Fruit fly (Drosophila melanogaster) whole organism: ENCODE results near the gene CG32573.

Experiments
- CG8478 ChIP-seq: fragments of >200 bp; optimal IDR thresholded peaks from 2 replicates; lab custom pipeline; 2018; ENCODE audit warnings: inconsistent platforms
- Dll ChIP-seq: fragments of >200 bp; optimal IDR thresholded peaks from 2 replicates; lab custom pipeline; 2017
- EcR ChIP-seq, 2 experiments: fragments of >200 bp; optimal IDR thresholded peaks; 2 replicates each; lab custom pipeline; 2017; ENCODE audit warnings: missing biosample characterization in 2 of 2, missing genetic modification characterization in 2 of 2, missing genetic modification reagents in 2 of 2
- pan ChIP-seq: fragments of >200 bp; optimal IDR thresholded peaks from 2 replicates; lab custom pipeline; 2017
- psq ChIP-seq: fragments of >200 bp; optimal IDR thresholded peaks from 2 replicates; lab custom pipeline; 2017
- usp ChIP-seq: fragments of >200 bp; optimal IDR thresholded peaks from 2 replicates; lab custom pipeline; 2017; ENCODE audit warnings: missing biosample characterization, missing genetic modification characterization, mixed read lengths

CG32573 gene

dm6 chrX:16692325-16692724 is 41.1 kb downstream of the CG32573 start:
- TF ChIP-seq EcR (GFP tag; optimal IDR thresholded peaks at IDR 0.05; lab: Kevin White, UChicago) (no peak), pan (lab: Kevin White, UChicago) (no peak), CG8478 (lab: Kevin White, UChicago) (no peak), usp (no peak), Dll (lab: Kevin White, UChicago) (no peak), psq (no peak)

DNA sequence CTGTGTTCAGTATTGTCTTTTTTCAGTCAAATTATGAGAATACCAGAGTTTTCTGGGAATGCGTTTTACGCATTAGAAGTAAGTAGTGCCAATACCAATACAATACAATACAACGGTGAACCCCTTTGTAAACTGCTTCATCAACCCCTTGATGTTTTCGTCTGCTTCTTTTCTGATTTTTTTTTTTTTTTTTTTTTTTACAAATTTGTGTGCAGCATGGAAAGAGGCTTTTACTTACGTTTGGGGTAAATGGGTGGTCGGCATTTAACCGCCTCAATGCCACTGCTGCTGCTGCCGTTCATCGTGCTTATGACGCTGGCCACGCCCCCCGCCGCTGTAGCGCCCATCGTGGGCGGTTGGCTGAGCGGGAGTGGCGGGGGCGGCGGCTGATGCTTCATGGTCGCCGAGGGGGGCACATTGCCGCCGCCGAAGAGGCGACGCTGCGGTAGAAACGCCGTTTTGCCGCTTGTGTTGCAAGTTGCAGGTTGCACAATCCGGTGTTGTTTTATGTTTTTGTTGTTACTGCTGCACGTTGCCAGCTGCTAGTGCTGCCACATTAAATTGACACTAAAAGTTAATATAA is 42.7 kb downstream of the CG32573 start:
- no peak for TF ChIP-seq CG8478 (lab: Kevin White, UChicago)
- TF ChIP-seq usp, result no peak
- TF ChIP-seq pan (lab: Kevin White, UChicago), result no peak
- TF ChIP-seq EcR (GFP tag; optimal IDR thresholded peaks at IDR 0.05; lab: Kevin White, UChicago), result no peak
- TF ChIP-seq psq, result no peak
- TF ChIP-seq Dll (lab: Kevin White, UChicago), result no peak

dm6 chrX:16694477-16694876 is 43.3 kb downstream of the CG32573 start:
- TF ChIP-seq EcR (GFP tag; optimal IDR thresholded peaks at IDR 0.05; lab: Kevin White, UChicago), result no peak
- TF ChIP-seq pan (lab: Kevin White, UChicago), result no peak
- TF ChIP-seq usp, result no peak
- TF ChIP-seq CG8478 (lab: Kevin White, UChicago), result no peak
- TF ChIP-seq Dll (lab: Kevin White, UChicago), result no peak
- no peak for TF ChIP-seq psq

dm6 chrX:16694959-16695358 is 43.8 kb downstream of the CG32573 start, which contains the start of gene Septin4:
Septin4 (minus strand) TSS chrX:16695173.
- TF ChIP-seq EcR (GFP tag; optimal IDR thresholded peaks at IDR 0.05; lab: Kevin White, UChicago) (no peak), usp (no peak), Dll (lab: Kevin White, UChicago) (no peak), CG8478 (lab: Kevin White, UChicago) (no peak), psq (no peak), pan (lab: Kevin White, UChicago) (no peak)

dm6 chrX:16695658-16696181 is 44.5 kb downstream of the CG32573 start, which contains the start of gene CG4678:
CG4678 (plus strand) TSS chrX:16696131.
- no peak for TF ChIP-seq Dll (lab: Kevin White, UChicago)

- TF ChIP-seq EcR (GFP tag; optimal IDR thresholded peaks at IDR 0.05; lab: Kevin White, UChicago) (no peak), Dll (lab: Kevin White, UChicago) (no peak), CG8478 (lab: Kevin White, UChicago) (no peak), usp (no peak), psq (no peak)
Measured at dm6 chrX:16696614-16697519, 45.7 kb downstream of the CG32573 start.

- TF ChIP-seq usp (no peak), Dll (lab: Kevin White, UChicago) (no peak), CG8478 (lab: Kevin White, UChicago) (no peak), EcR (GFP tag; optimal IDR thresholded peaks at IDR 0.05; lab: Kevin White, UChicago) (no peak), psq (no peak), pan (lab: Kevin White, UChicago) (no peak)
Measured at dm6 chrX:16697882-16698571, 46.9 kb downstream of the CG32573 start.

dm6 chrX:16700070-16700469 is 48.9 kb downstream of the CG32573 start, which contains the start of gene CG9676:
CG9676 (minus strand) TSS chrX:16700170.
- TF ChIP-seq usp (no peak), Dll (lab: Kevin White, UChicago) (no peak), CG8478 (lab: Kevin White, UChicago) (no peak), pan (lab: Kevin White, UChicago) (no peak), EcR (GFP tag; optimal IDR thresholded peaks at IDR 0.05; lab: Kevin White, UChicago) (no peak), psq (no peak)

dm6 chrX:16701941-16702340 is 50.8 kb downstream of the CG32573 start, which contains the start of gene sphe:
sphe (minus strand) TSS chrX:16701972.
- TF ChIP-seq pan (lab: Kevin White, UChicago) (no peak), usp (no peak), Dll (lab: Kevin White, UChicago) (no peak)
